Worm (Caenorhabditis elegans) whole organism, late embryonic: ENCODE data around the gene C46C2.2.

Experiments used
- F13H6.1 ChIP-seq: sonication (generic microtip); optimal IDR thresholded peaks from 2 replicates; lab custom pipeline; 2016; ENCODE audit warnings: missing genetic modification characterization, missing compliant biosample characterization
- ama-1 ChIP-seq: fragments of 150-350 bp; optimal IDR thresholded peaks from 2 replicates; lab custom pipeline; 2014
- ceh-2 ChIP-seq: sonication (generic microtip); optimal IDR thresholded peaks from 2 replicates; lab custom pipeline; 2016; ENCODE audit warnings: missing genotype, missing genetic modification characterization, missing compliant biosample characterization
- madf-2 ChIP-seq: sonication (generic microtip); optimal IDR thresholded peaks from 2 replicates; lab custom pipeline; 2017; ENCODE audit warnings: missing genetic modification characterization, missing compliant biosample characterization
- pat-9 ChIP-seq: fragments of 200-800 bp; sonication (Bioruptor generic); optimal IDR thresholded peaks from 2 replicates; lab custom pipeline; 2018; ENCODE audit warnings: mild to moderate bottlenecking, missing genetic modification characterization, moderate library complexity, missing compliant biosample characterization
- sox-2 ChIP-seq: fragments of 200-800 bp; sonication (Bioruptor generic); IDR thresholded peaks from 2 replicates; pipeline ENCODE4 v1.3.6; 2022; ENCODE audit warnings: missing genetic modification reagents, missing genetic modification characterization, missing compliant biosample characterization
- unc-3 ChIP-seq, 2 experiments: fragments of 200-800 bp in 1 of 2; sonication (Bioruptor generic) in 1 of 2; sonication (generic microtip) in 1 of 2; conservative IDR thresholded peaks in 1 of 2; optimal IDR thresholded peaks in 1 of 2; 2 replicates each; pipeline versions ENCODE4 v1.3.6 to Lab custom; 2016 to 2022; ENCODE audit warnings: missing compliant biosample characterization in 2 of 2, missing genetic modification characterization in 2 of 2, missing genetic modification reagents in 1 of 2
- unc-55 ChIP-seq: sonication (generic microtip); optimal IDR thresholded peaks from 2 replicates; lab custom pipeline; 2017; ENCODE audit warnings: missing biosample characterization, missing genetic modification reagents, missing genetic modification characterization

DNA sequence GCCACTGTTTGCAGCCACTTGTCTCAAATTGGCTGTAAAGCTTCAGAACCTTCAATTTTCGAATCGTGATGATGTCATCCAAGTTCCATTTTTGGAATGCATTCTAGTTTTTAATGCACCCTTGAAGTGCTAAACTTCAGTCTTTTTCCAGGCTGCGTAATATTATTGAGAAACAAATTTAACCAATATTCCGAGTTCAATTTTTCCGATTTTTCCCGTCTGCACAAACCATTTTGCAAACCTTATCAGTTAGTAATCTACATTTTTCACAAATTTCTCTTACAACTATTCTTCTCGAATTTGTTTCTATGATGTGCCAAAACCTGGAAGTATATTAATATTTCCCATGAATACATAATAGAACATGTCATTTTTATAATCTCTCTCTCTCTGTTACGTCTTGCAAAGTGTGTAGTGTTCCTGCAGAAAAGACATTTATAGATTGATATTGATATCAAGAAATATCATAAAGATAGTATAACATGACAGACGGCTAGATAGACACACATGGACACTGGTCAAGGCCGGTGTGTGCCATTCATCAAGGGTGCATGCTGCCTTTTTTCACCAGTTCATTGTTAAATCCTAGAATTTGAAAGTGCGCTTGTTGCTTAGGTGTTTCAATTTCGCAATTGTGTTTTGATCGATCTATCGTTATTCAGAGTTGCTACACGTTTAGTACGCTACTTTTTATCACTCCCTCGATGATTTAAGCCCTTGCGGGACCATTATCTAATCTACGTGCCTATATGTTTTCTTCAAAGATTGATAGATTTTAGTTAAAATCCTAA is 18.2 kb upstream of the C46C2.2 start:
- TF ChIP-seq ceh-2 (tag; lab: Kevin White, UChicago) = no peak
- TF ChIP-seq pat-9 (tag; lab: Kevin White, UChicago) = no peak
- TF ChIP-seq unc-55 = no peak
- TF ChIP-seq F13H6.1 (tag; lab: Kevin White, UChicago) = no peak
- TF ChIP-seq ama-1 (lab: Kevin White, UChicago) = no peak
- no peak for TF ChIP-seq sox-2
- no peak for TF ChIP-seq unc-3 (GFP tag; conservative IDR thresholded peaks at IDR 0.05; lab: Robert Waterston, UW)
- no peak for TF ChIP-seq unc-3 (tag; optimal IDR thresholded peaks at IDR 0.05; lab: Kevin White, UChicago)
- no peak for TF ChIP-seq madf-2 (tag; lab: Kevin White, UChicago)
